Worm (Caenorhabditis elegans): ENCODE data around the gene aqp-4.
A peak's percentile ranks its signal among the peaks of the same experiment; 100 is the strongest.

The aqp-4 gene

ce11 chrV:9730743-9731706 is 6.3 kb upstream of the aqp-4 start (continued):
- TF ChIP-seq B0019.2 (GFP tag; conservative IDR thresholded peaks at IDR 0.05) = peak; percentile 32; the same call in 1 of the 2 replicates
- peak; percentile 65 for TF ChIP-seq ztf-3 (GFP tag; optimal IDR thresholded peaks at IDR 0.05)
- TF ChIP-seq ekl-4 (GFP tag; IDR thresholded peaks at IDR 0.05) = peak; percentile 81
- TF ChIP-seq ceh-100 (GFP tag; IDR thresholded peaks at IDR 0.05) = peak; percentile 33; the same call in 1 of the 2 replicates
- TF ChIP-seq B0035.1 (tag; optimal IDR thresholded peaks at IDR 0.05) = peak; percentile 78
- TF ChIP-seq B0261.1 (tag; optimal IDR thresholded peaks at IDR 0.05) = peak; percentile 16
- TF ChIP-seq K11D2.4 (GFP tag; IDR thresholded peaks at IDR 0.05) = peak; percentile 83
- TF ChIP-seq F10E7.11 (tag; optimal IDR thresholded peaks at IDR 0.05) = no peak
- peak; percentile 95 for TF ChIP-seq B0336.3 (GFP tag; IDR thresholded peaks at IDR 0.05)
- TF ChIP-seq chd-7 (tag; optimal IDR thresholded peaks at IDR 0.05) = peak; percentile 96
- TF ChIP-seq mel-28 (tag; optimal IDR thresholded peaks at IDR 0.05; ENCODE audit: borderline replicate concordance) = peak; percentile 14
- peak; percentile 95 for TF ChIP-seq ceh-27 (GFP tag; optimal IDR thresholded peaks at IDR 0.05)
- peak; percentile 98 for TF ChIP-seq K12H6.12 (tag; optimal IDR thresholded peaks at IDR 0.05)
- TF ChIP-seq nhr-27 (tag; optimal IDR thresholded peaks at IDR 0.05) = no peak
- no peak for TF ChIP-seq him-1 (tag; optimal IDR thresholded peaks at IDR 0.05)
- no peak for TF ChIP-seq tbx-9 (tag; optimal IDR thresholded peaks at IDR 0.05; ENCODE audit: borderline replicate concordance)
- TF ChIP-seq bed-2 (GFP tag; IDR thresholded peaks at IDR 0.05) = 0 out of 2 replicates have a peak, but pooled peaks have one; percentile 22
- TF ChIP-seq ccch-3 (GFP tag; optimal IDR thresholded peaks at IDR 0.05) = peak; percentile 18
- peak; percentile 39 for TF ChIP-seq T07F8.4 (tag; optimal IDR thresholded peaks at IDR 0.05)
- peak; percentile 63 for TF ChIP-seq rcor-1 (GFP tag; IDR thresholded peaks at IDR 0.05)
- no peak for TF ChIP-seq madf-3 (GFP tag; IDR thresholded peaks at IDR 0.05)
- TF ChIP-seq madf-8 (GFP tag; conservative IDR thresholded peaks at IDR 0.05) = no peak
- no peak for TF ChIP-seq cebp-2 (GFP tag; IDR thresholded peaks at IDR 0.05)
- TF ChIP-seq ztf-26 (tag; optimal IDR thresholded peaks at IDR 0.05) = peak; percentile 90
- peak; percentile 77 for TF ChIP-seq tbp1 (GFP tag; optimal IDR thresholded peaks at IDR 0.05)
- no peak for TF ChIP-seq dpff-1 (tag; optimal IDR thresholded peaks at IDR 0.05)
- TF ChIP-seq snpc-3.4 (tag; optimal IDR thresholded peaks at IDR 0.05) = no peak
- peak; percentile 88; the same call in 1 of the 2 replicates for TF ChIP-seq let-526 (GFP tag; IDR thresholded peaks at IDR 0.05)
- peak; percentile 55 for TF ChIP-seq snpc-4 (GFP tag; optimal IDR thresholded peaks at IDR 0.05)
- peak; percentile 42 to 79 (median 78) for TF ChIP-seq snpc-4 (tag; optimal IDR thresholded peaks at IDR 0.05)
- peak; percentile 71; the same call in 1 of the 2 replicates for TF ChIP-seq egl-44 (GFP tag; IDR thresholded peaks at IDR 0.05)
- no peak for TF ChIP-seq fkh-3 (tag; optimal IDR thresholded peaks at IDR 0.05)
- peak; percentile 71 for TF ChIP-seq ztf-18 (tag; optimal IDR thresholded peaks at IDR 0.05)
- no peak for TF ChIP-seq sdz-38 (tag; optimal IDR thresholded peaks at IDR 0.05)
- TF ChIP-seq unc-62 (GFP tag; optimal IDR thresholded peaks at IDR 0.05) = peak; percentile 32
- TF ChIP-seq nfyb-1 (GFP tag; IDR thresholded peaks at IDR 0.05) = peak; percentile 95
- peak; percentile 82 for TF ChIP-seq somi-1 (GFP tag; optimal IDR thresholded peaks at IDR 0.05)
- peak; percentile 62 for TF ChIP-seq attf-3 (GFP tag; conservative IDR thresholded peaks at IDR 0.05)
- TF ChIP-seq repo-1 (tag; optimal IDR thresholded peaks at IDR 0.05) = peak; percentile 61
- TF ChIP-seq mes-4 (tag; optimal IDR thresholded peaks at IDR 0.05) = no peak

All from whole organism, young adult.